Worm (Caenorhabditis elegans) whole organism, L4 larva: ENCODE measurements around the gene ceh-19.

Experiments used
- F37D6.2 ChIP-seq: sonication (generic microtip); optimal IDR thresholded peaks from 2 replicates; lab custom pipeline; 2016; ENCODE audit warnings: mild to moderate bottlenecking, missing genetic modification characterization, missing compliant biosample characterization
- F49E8.2 ChIP-seq: sonication (generic microtip); optimal IDR thresholded peaks from 2 replicates; lab custom pipeline; 2016; ENCODE audit warnings: missing compliant biosample characterization, mild to moderate bottlenecking, missing genetic modification characterization, borderline replicate concordance
- Y48G9A.11 ChIP-seq: fragments of 200-800 bp; sonication (Bioruptor generic); IDR thresholded peaks from 2 replicates; pipeline ENCODE4 v1.3.6; 2022; ENCODE audit warnings: missing genetic modification reagents, missing genetic modification characterization, missing compliant biosample characterization
- Y5F2A.4 ChIP-seq: fragments of 200-800 bp; sonication (Bioruptor generic); optimal IDR thresholded peaks from 2 replicates; lab custom pipeline; 2018; ENCODE audit warnings: mild to moderate bottlenecking, missing genetic modification characterization, missing compliant biosample characterization
- ZK337.2 ChIP-seq: fragments of 200-800 bp; sonication (Bioruptor generic); IDR thresholded peaks from 2 replicates; pipeline ENCODE4 v1.3.6; 2022; ENCODE audit warnings: missing genetic modification reagents, missing genetic modification characterization, missing compliant biosample characterization
- ZK546.5 ChIP-seq, 2 experiments: sonication (generic microtip); optimal IDR thresholded peaks; 2 replicates each; lab custom pipeline; 2017; ENCODE audit warnings: missing biosample characterization in 2 of 2, missing genetic modification characterization in 2 of 2
- aha-1 ChIP-seq: fragments of 150-350 bp; peaks from one replicate; lab custom pipeline; 2014; ENCODE audit warnings: missing biosample characterization, missing genetic modification characterization
- ceh-20 ChIP-seq: fragments of 200-800 bp; sonication (Bioruptor generic); IDR thresholded peaks from 2 replicates; pipeline ENCODE4 v1.3.6; 2022; ENCODE audit warnings: missing genetic modification reagents, missing genetic modification characterization, missing compliant biosample characterization
- ceh-44 ChIP-seq: fragments of 200-800 bp; sonication (Bioruptor generic); IDR thresholded peaks from 2 replicates; pipeline ENCODE4 v1.3.6; 2022; ENCODE audit warnings: missing genetic modification reagents, missing genetic modification characterization, missing compliant biosample characterization
- daf-16 ChIP-seq, 3 experiments: sonication (generic microtip); optimal IDR thresholded peaks; 2 replicates each; lab custom pipeline; 2016 to 2017; ENCODE audit warnings: missing genetic modification characterization in 3 of 3, missing genetic modification reagents in 3 of 3, mild to moderate bottlenecking in 2 of 3, missing compliant biosample characterization in 2 of 3, missing biosample characterization in 1 of 3, moderate library complexity in 1 of 3
- dmd-9 ChIP-seq: fragments of 200-800 bp; sonication (Bioruptor generic); IDR thresholded peaks from 2 replicates; pipeline ENCODE4 v1.3.6; 2022; ENCODE audit warnings: missing genetic modification reagents, missing genetic modification characterization, missing compliant biosample characterization
- dve-1 ChIP-seq: sonication (generic microtip); optimal IDR thresholded peaks from 2 replicates; lab custom pipeline; 2017; ENCODE audit warnings: antibody characterized with exemption, mild to moderate bottlenecking, missing genetic modification characterization, missing compliant biosample characterization; ENCODE audit not compliant: insufficient read depth
- egl-43 ChIP-seq: fragments of 200-800 bp; sonication (Bioruptor generic); IDR thresholded peaks from 2 replicates; pipeline ENCODE4 v1.3.6; 2022; ENCODE audit warnings: missing genetic modification reagents, missing genetic modification characterization, missing compliant biosample characterization
- hmg-1.1 ChIP-seq: fragments of 200-800 bp; sonication (Bioruptor generic); IDR thresholded peaks from 2 replicates; pipeline ENCODE4 v1.3.6; 2022; ENCODE audit warnings: missing genetic modification reagents, missing genetic modification characterization, missing compliant biosample characterization
- lin-13 ChIP-seq: fragments of 150-350 bp; optimal IDR thresholded peaks from 2 replicates; lab custom pipeline; 2014; ENCODE audit warnings: missing biosample characterization, missing genetic modification reagents, missing genetic modification characterization
- lin-29 ChIP-seq: fragments of 200-800 bp; sonication (Bioruptor generic); IDR thresholded peaks from 2 replicates; pipeline ENCODE4 v1.3.6; 2022; ENCODE audit warnings: missing genetic modification reagents, missing genetic modification characterization, missing compliant biosample characterization
- lin-38 ChIP-seq: fragments of 200-800 bp; sonication (Bioruptor generic); IDR thresholded peaks from 2 replicates; pipeline ENCODE4 v1.3.6; 2022; ENCODE audit warnings: missing genetic modification reagents, missing genetic modification characterization, missing compliant biosample characterization
- lsy-2 ChIP-seq, 2 experiments: fragments of 150-350 bp in 1 of 2; sonication (generic microtip) in 1 of 2; optimal IDR thresholded peaks; 2 replicates each; lab custom pipeline; 2014 to 2017; ENCODE audit warnings: missing biosample characterization in 2 of 2, missing genetic modification characterization in 2 of 2
- mes-2 ChIP-seq: sonication (generic microtip); optimal IDR thresholded peaks from 2 replicates; lab custom pipeline; 2016; ENCODE audit warnings: missing genotype, mild to moderate bottlenecking, missing genetic modification characterization, missing compliant biosample characterization; ENCODE audit not compliant: poor library complexity, severe bottlenecking
- mxl-3 ChIP-seq: fragments of 200-800 bp; sonication (Bioruptor generic); optimal IDR thresholded peaks from 2 replicates; lab custom pipeline; 2018; ENCODE audit warnings: mild to moderate bottlenecking, missing genetic modification characterization, missing compliant biosample characterization
- nhr-111 ChIP-seq: fragments of 200-800 bp; sonication (Bioruptor generic); optimal IDR thresholded peaks from 2 replicates; lab custom pipeline; 2018; ENCODE audit warnings: mild to moderate bottlenecking, missing genetic modification characterization, missing compliant biosample characterization
- nhr-25 ChIP-seq: sonication (generic microtip); optimal IDR thresholded peaks from 2 replicates; lab custom pipeline; 2017; ENCODE audit warnings: missing genetic modification characterization, mild to moderate bottlenecking, missing compliant biosample characterization, antibody characterized with exemption, moderate library complexity, borderline replicate concordance; ENCODE audit not compliant: insufficient read depth
- nhr-41 ChIP-seq: fragments of 200-800 bp; sonication (Bioruptor generic); IDR thresholded peaks from 2 replicates; pipeline ENCODE4 v1.3.6; 2022; ENCODE audit warnings: missing genetic modification reagents, missing genetic modification characterization, missing compliant biosample characterization
- nhr-6 ChIP-seq: fragments of 150-350 bp; optimal IDR thresholded peaks from 2 replicates; lab custom pipeline; 2014; ENCODE audit warnings: missing biosample characterization, missing genetic modification characterization
- php-3 ChIP-seq: fragments of 200-800 bp; sonication (Bioruptor generic); IDR thresholded peaks from 2 replicates; pipeline ENCODE4 v1.3.6; 2022; ENCODE audit warnings: missing genetic modification reagents, missing genetic modification characterization, missing compliant biosample characterization
- set-16 ChIP-seq: fragments of 200-800 bp; sonication (Bioruptor generic); IDR thresholded peaks from 2 replicates; pipeline ENCODE4 v1.3.6; 2022; ENCODE audit warnings: missing genetic modification reagents, missing genetic modification characterization, missing compliant biosample characterization
- spr-1 ChIP-seq: sonication (generic microtip); optimal IDR thresholded peaks from 2 replicates; lab custom pipeline; 2016; ENCODE audit warnings: mild to moderate bottlenecking, missing genetic modification characterization, missing compliant biosample characterization
- unc-130 ChIP-seq: sonication (generic microtip); optimal IDR thresholded peaks from 2 replicates; lab custom pipeline; 2016; ENCODE audit warnings: missing genetic modification reagents, missing genetic modification characterization, missing compliant biosample characterization
- unc-62 ChIP-seq, 3 experiments: fragments of 150-350 bp in 1 of 3; sonication (generic microtip); optimal IDR thresholded peaks in 2 of 3; peaks in 1 of 3; 1 replicate in 1 of 3; 2 replicates in 2 of 3; lab custom pipeline; 2014 to 2017; ENCODE audit warnings: missing biosample characterization in 3 of 3, missing genetic modification characterization in 3 of 3, missing genetic modification reagents in 3 of 3, missing genotype in 1 of 3

The ceh-19 gene

ce11 chrIV:7961889-7962342, 6.2 kb upstream of the ceh-19 start (continued):
- TF ChIP-seq nhr-41 (GFP tag; lab: Robert Waterston, UW) (no peak), dmd-9 (GFP tag; lab: Robert Waterston, UW) (no peak), mes-2 (tag; lab: Kevin White, UChicago) (no peak), ZK546.5 (tag; optimal IDR thresholded peaks at IDR 0.05; lab: Kevin White, UChicago) (no peak), hmg-1.1 (GFP tag; lab: Robert Waterston, UW) (no peak), mxl-3 (GFP tag; lab: Kevin White, UChicago) (no peak), ZK337.2 (GFP tag; lab: Robert Waterston, UW) (no peak), lin-29 (GFP tag; lab: Robert Waterston, UW) (no peak), set-16 (no peak), nhr-111 (GFP tag; lab: Kevin White, UChicago) (no peak), lin-13 (GFP tag; lab: Kevin White, UChicago) (peak; percentile 27), nhr-25 (tag; lab: Kevin White, UChicago) (no peak)
- TF ChIP-seq, all 104 proteins: peak for 15

DNA sequence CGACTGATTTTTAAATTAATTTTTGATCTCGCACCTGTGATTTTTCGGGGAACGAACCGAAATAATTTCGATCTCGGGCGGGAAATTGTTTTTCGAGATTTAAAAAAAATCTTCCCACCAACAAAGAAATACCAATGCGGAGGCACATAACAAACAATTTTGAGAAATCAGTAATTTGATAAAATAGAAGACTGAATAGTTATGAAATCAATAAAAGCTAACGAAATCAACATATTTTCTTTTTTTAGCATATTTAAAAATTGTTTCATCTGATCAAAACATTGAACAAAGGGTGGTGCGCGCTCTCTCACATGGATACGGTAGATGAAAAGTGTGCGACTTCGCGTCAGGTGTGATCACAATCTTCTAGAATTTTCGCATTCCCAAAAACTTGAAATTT, 2.3 kb upstream of the ceh-19 start:
- peak; percentile 34 for TF ChIP-seq F49E8.2 (tag; lab: Kevin White, UChicago)
- peak; percentile 75 for TF ChIP-seq unc-130 (GFP tag; lab: Kevin White, UChicago)
- TF ChIP-seq ceh-44 (GFP tag; lab: Robert Waterston, UW): no peak
- peak in 1 of 2 experiments; percentile 26 for TF ChIP-seq lsy-2 (tag; optimal IDR thresholded peaks at IDR 0.05; lab: Kevin White, UChicago)
- peak; percentile 30; the same call in 1 of the 2 replicates for TF ChIP-seq lin-38 (GFP tag; lab: Robert Waterston, UW)
- TF ChIP-seq aha-1 (tag; lab: Kevin White, UChicago): no peak
- TF ChIP-seq Y48G9A.11 (GFP tag; lab: Robert Waterston, UW): peak; percentile 67
- no peak for TF ChIP-seq Y5F2A.4 (GFP tag; lab: Kevin White, UChicago)
- TF ChIP-seq ceh-20 (GFP tag; lab: Robert Waterston, UW): no peak
- TF ChIP-seq nhr-6: no peak

- TF ChIP-seq php-3 (GFP tag; lab: Robert Waterston, UW) (no peak), egl-43 (0 out of 2 replicates have a peak, but pooled peaks have one; percentile 27), set-16 (0 out of 2 replicates have a peak, but pooled peaks have one; percentile 14), ceh-44 (GFP tag; lab: Robert Waterston, UW) (no peak), unc-62 (GFP tag; optimal IDR thresholded peaks at IDR 0.05 in 1 of 2; lab: Kevin White, UChicago) (peak in 1 of 2 experiments; percentile 45), unc-62 (tag; optimal IDR thresholded peaks at IDR 0.05; lab: Kevin White, UChicago) (no peak)
Measured at ce11 chrIV:7957504-7957903, 1.8 kb upstream of the ceh-19 start, which contains the start of gene frpr-10. TSS of gene frpr-10 (plus strand) at chrIV:7957804.

- TF ChIP-seq daf-16 (GFP tag; optimal IDR thresholded peaks at IDR 0.05; lab: Kevin White, UChicago) (no peak), daf-16 (tag; optimal IDR thresholded peaks at IDR 0.05; lab: Kevin White, UChicago) (peak; percentile 61), dve-1 (tag; lab: Kevin White, UChicago) (peak; percentile 43), F37D6.2 (tag; lab: Kevin White, UChicago) (no peak), php-3 (GFP tag; lab: Robert Waterston, UW) (peak; percentile 74)
- TF ChIP-seq, all 104 proteins: peak for 3
Measured at ce11 chrIV:7956643-7957317, 1.0 kb upstream of the ceh-19 start, which contains the start of gene csr-1. TSS of gene csr-1 (plus strand) at chrIV:7957267.

- TF ChIP-seq spr-1 (no peak), unc-130 (GFP tag; lab: Kevin White, UChicago) (no peak), unc-62 (GFP tag; optimal IDR thresholded peaks at IDR 0.05 in 1 of 2; lab: Kevin White, UChicago) (peak in 1 of 2 experiments; percentile 80), unc-62 (tag; optimal IDR thresholded peaks at IDR 0.05; lab: Kevin White, UChicago) (no peak)
Measured at ce11 chrIV:7954006-7954405, 1.7 kb downstream of the ceh-19 start.
